Worm (Caenorhabditis elegans): ENCODE measurements around the gene daf-6.

DNA sequence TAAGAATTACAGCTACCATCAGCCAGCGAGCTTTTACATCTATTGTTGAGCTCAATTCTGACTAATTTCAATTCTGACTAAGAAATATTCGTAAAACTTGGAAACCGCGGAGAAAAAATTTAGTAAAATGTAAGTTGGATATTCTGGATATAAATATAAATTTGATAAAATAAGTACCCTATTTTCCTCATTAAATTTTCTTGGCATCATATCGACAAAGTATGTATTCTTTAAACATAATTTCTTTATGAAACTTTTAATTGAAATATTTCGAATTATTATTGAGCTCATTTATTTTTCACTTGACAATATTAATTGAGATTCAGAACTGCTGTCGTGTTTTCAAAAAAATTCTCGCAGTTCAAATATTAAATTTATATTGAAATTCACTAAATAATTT, 41.2 kb downstream of the daf-6 start:
- TF ChIP-seq him-1 (tag; optimal IDR thresholded peaks at IDR 0.05) (no peak), dao-5 (tag; optimal IDR thresholded peaks at IDR 0.05) (no peak)

All from whole organism, L4/young adult.